Fruit fly (Drosophila melanogaster): ENCODE data around the gene Polr2C.

DNA sequence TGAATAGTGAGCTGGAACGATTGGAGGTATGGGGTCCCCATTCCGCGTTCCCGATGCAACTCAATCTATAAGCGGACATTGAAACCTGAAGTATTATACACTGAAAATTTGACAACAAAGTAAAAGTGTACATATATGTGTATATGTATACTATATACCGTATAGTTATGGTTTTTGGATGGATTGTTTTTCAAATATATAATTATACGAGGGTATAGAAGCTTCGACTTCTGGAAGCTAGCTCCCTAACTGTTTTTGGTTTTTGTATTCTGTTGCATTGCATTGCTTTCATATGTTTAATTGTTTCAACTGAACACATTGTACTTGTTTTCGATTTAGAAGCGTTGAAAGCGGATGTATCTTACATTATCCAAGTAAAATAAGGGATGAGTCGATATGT is 20.0 kb upstream of the Polr2C start, which contains the start of gene CG16888:
- TF ChIP-seq toe (GFP tag; optimal IDR thresholded peaks at IDR 0.05): no peak
- no peak for TF ChIP-seq CG14711 (tag; optimal IDR thresholded peaks at IDR 0.05)
- TF ChIP-seq cnc (optimal IDR thresholded peaks at IDR 0.05): no peak
- no peak for TF ChIP-seq CG1620 (GFP tag; optimal IDR thresholded peaks at IDR 0.05)
- no peak for TF ChIP-seq bab1 (GFP tag; optimal IDR thresholded peaks at IDR 0.05)
- TF ChIP-seq Mnt (GFP tag; optimal IDR thresholded peaks at IDR 0.05): no peak
- TF ChIP-seq CG7045 (GFP tag; optimal IDR thresholded peaks at IDR 0.05): no peak
- no peak for TF ChIP-seq CG33017 (tag; optimal IDR thresholded peaks at IDR 0.05)

All from whole organism, adult.